Worm (Caenorhabditis elegans) whole organism, late embryonic: ENCODE results near the gene srh-274.
"Not testable (repeated sequence)": the region's sequence is repeated elsewhere in the genome, so short reads cannot be mapped to it uniquely, and the experiment has no call there.

Experiments
- C38D4.7 ChIP-seq: fragments of 200-800 bp; sonication (Bioruptor generic); optimal IDR thresholded peaks from 2 replicates; lab custom pipeline; 2018; ENCODE audit warnings: mild to moderate bottlenecking, missing genetic modification characterization, moderate library complexity, missing compliant biosample characterization
- K09A11.1 ChIP-seq: sonication (generic microtip); optimal IDR thresholded peaks from 2 replicates; lab custom pipeline; 2017; ENCODE audit warnings: antibody characterized with exemption, mild to moderate bottlenecking, missing genetic modification characterization, missing compliant biosample characterization; ENCODE audit not compliant: insufficient read depth
- T23F11.4 ChIP-seq: fragments of 200-800 bp; sonication (Bioruptor generic); optimal IDR thresholded peaks from 2 replicates; lab custom pipeline; 2018; ENCODE audit warnings: mild to moderate bottlenecking, missing genetic modification characterization, missing compliant biosample characterization
- Y22D7AL.16 ChIP-seq: sonication (generic microtip); optimal IDR thresholded peaks from 2 replicates; lab custom pipeline; 2016; ENCODE audit warnings: missing genetic modification characterization, missing compliant biosample characterization
- ahr-1 ChIP-seq: sonication (generic microtip); optimal IDR thresholded peaks from 2 replicates; lab custom pipeline; 2016; ENCODE audit warnings: missing genetic modification characterization, missing compliant biosample characterization
- ceh-14 ChIP-seq: sonication (generic microtip); optimal IDR thresholded peaks from 2 replicates; lab custom pipeline; 2016; ENCODE audit warnings: missing genotype, missing genetic modification characterization, missing compliant biosample characterization
- ceh-18 ChIP-seq: sonication (generic microtip); optimal IDR thresholded peaks from 2 replicates; lab custom pipeline; 2016; ENCODE audit warnings: missing genetic modification characterization, missing compliant biosample characterization
- ceh-19 ChIP-seq: fragments of 200-800 bp; sonication (Bioruptor generic); optimal IDR thresholded peaks from 2 replicates; lab custom pipeline; 2018; ENCODE audit warnings: mild to moderate bottlenecking, missing genetic modification characterization, missing compliant biosample characterization
- ceh-2 ChIP-seq: sonication (generic microtip); optimal IDR thresholded peaks from 2 replicates; lab custom pipeline; 2016; ENCODE audit warnings: missing genotype, missing genetic modification characterization, missing compliant biosample characterization
- ceh-24 ChIP-seq: sonication (generic microtip); optimal IDR thresholded peaks from 2 replicates; lab custom pipeline; 2016; ENCODE audit warnings: mild to moderate bottlenecking, missing genetic modification characterization, missing compliant biosample characterization
- ceh-31 ChIP-seq: sonication (generic microtip); optimal IDR thresholded peaks from 2 replicates; lab custom pipeline; 2016; ENCODE audit warnings: missing genetic modification characterization, missing compliant biosample characterization
- ceh-34 ChIP-seq: sonication (generic microtip); optimal IDR thresholded peaks from 2 replicates; lab custom pipeline; 2016; ENCODE audit warnings: mild to moderate bottlenecking, missing genetic modification characterization, missing compliant biosample characterization
- ceh-9 ChIP-seq: sonication (generic microtip); optimal IDR thresholded peaks from 2 replicates; lab custom pipeline; 2016; ENCODE audit warnings: mild to moderate bottlenecking, missing genetic modification characterization, inconsistent platforms, missing compliant biosample characterization
- che-1 ChIP-seq: sonication (generic microtip); optimal IDR thresholded peaks from 2 replicates; lab custom pipeline; 2016; ENCODE audit warnings: mild to moderate bottlenecking, missing genetic modification characterization, missing compliant biosample characterization
- dve-1 ChIP-seq: sonication (generic microtip); optimal IDR thresholded peaks from 2 replicates; lab custom pipeline; 2017; ENCODE audit warnings: antibody characterized with exemption, mild to moderate bottlenecking, missing genetic modification characterization, missing compliant biosample characterization
- elt-2 ChIP-seq: sonication (generic microtip); optimal IDR thresholded peaks from 2 replicates; lab custom pipeline; 2016; ENCODE audit warnings: missing genetic modification reagents, missing genetic modification characterization, missing compliant biosample characterization
- elt-4 ChIP-seq: sonication (generic microtip); optimal IDR thresholded peaks from 2 replicates; lab custom pipeline; 2016; ENCODE audit warnings: missing genetic modification characterization, missing compliant biosample characterization
- fax-1 ChIP-seq: sonication (generic microtip); optimal IDR thresholded peaks from 2 replicates; lab custom pipeline; 2016; ENCODE audit warnings: missing genotype, missing genetic modification characterization, missing compliant biosample characterization
- fkh-10 ChIP-seq: fragments of 150-350 bp; optimal IDR thresholded peaks from 2 replicates; lab custom pipeline; 2014; ENCODE audit warnings: missing biosample characterization, missing genetic modification reagents, missing genetic modification characterization
- fkh-6 ChIP-seq: sonication (generic microtip); optimal IDR thresholded peaks from 2 replicates; lab custom pipeline; 2016; ENCODE audit warnings: missing genetic modification characterization, missing compliant biosample characterization
- gmeb-2 ChIP-seq: sonication (generic microtip); optimal IDR thresholded peaks from 2 replicates; lab custom pipeline; 2016; ENCODE audit warnings: missing genetic modification characterization, inconsistent platforms, missing compliant biosample characterization
- hlh-15 ChIP-seq: sonication (generic microtip); optimal IDR thresholded peaks from 2 replicates; lab custom pipeline; 2016; ENCODE audit warnings: missing genetic modification characterization, missing compliant biosample characterization
- mec-3 ChIP-seq: sonication (generic microtip); optimal IDR thresholded peaks from 2 replicates; lab custom pipeline; 2016; ENCODE audit warnings: borderline replicate concordance, missing genetic modification characterization, missing compliant biosample characterization
- nfya-1 ChIP-seq: sonication (generic microtip); optimal IDR thresholded peaks from 2 replicates; lab custom pipeline; 2017; ENCODE audit warnings: missing genetic modification characterization, mild to moderate bottlenecking, missing compliant biosample characterization, antibody characterized with exemption, moderate library complexity
- nhr-11 ChIP-seq: fragments of 150-350 bp; optimal IDR thresholded peaks from 2 replicates; lab custom pipeline; 2014; ENCODE audit warnings: missing biosample characterization, missing genetic modification characterization
- npax-4 ChIP-seq: sonication (generic microtip); optimal IDR thresholded peaks from 2 replicates; lab custom pipeline; 2016; ENCODE audit warnings: missing genetic modification characterization, missing compliant biosample characterization
- odd-2 ChIP-seq: sonication (generic microtip); optimal IDR thresholded peaks from 2 replicates; lab custom pipeline; 2017; ENCODE audit warnings: antibody characterized with exemption, mild to moderate bottlenecking, missing genetic modification characterization, missing compliant biosample characterization
- pag-3 ChIP-seq: sonication (generic microtip); optimal IDR thresholded peaks from 2 replicates; lab custom pipeline; 2016; ENCODE audit warnings: missing compliant biosample characterization, missing genetic modification characterization, borderline replicate concordance
- pha-2 ChIP-seq: sonication (generic microtip); optimal IDR thresholded peaks from 2 replicates; lab custom pipeline; 2017; ENCODE audit warnings: mild to moderate bottlenecking, missing genetic modification characterization, missing compliant biosample characterization
- pha-4 ChIP-seq: fragments of 150-350 bp; optimal IDR thresholded peaks from 2 replicates; lab custom pipeline; 2018; ENCODE audit warnings: missing biosample characterization, missing genetic modification reagents, missing genetic modification characterization
- pqm-1 ChIP-seq: sonication (generic microtip); optimal IDR thresholded peaks from 2 replicates; lab custom pipeline; 2016; ENCODE audit warnings: missing genetic modification characterization, missing compliant biosample characterization
- syd-9 ChIP-seq: sonication (generic microtip); optimal IDR thresholded peaks from 2 replicates; lab custom pipeline; 2016; ENCODE audit warnings: mild to moderate bottlenecking, missing genetic modification characterization, moderate library complexity, missing compliant biosample characterization
- tbx-2 ChIP-seq: sonication (generic microtip); optimal IDR thresholded peaks from 2 replicates; lab custom pipeline; 2016; ENCODE audit warnings: missing genetic modification characterization, missing compliant biosample characterization
- ttx-3 ChIP-seq: sonication (generic microtip); optimal IDR thresholded peaks from 2 replicates; lab custom pipeline; 2016; ENCODE audit warnings: missing genetic modification reagents, missing genetic modification characterization, missing compliant biosample characterization
- unc-3 ChIP-seq, 2 experiments: fragments of 200-800 bp in 1 of 2; sonication (Bioruptor generic) in 1 of 2; sonication (generic microtip) in 1 of 2; conservative IDR thresholded peaks in 1 of 2; optimal IDR thresholded peaks in 1 of 2; 2 replicates each; pipeline versions ENCODE4 v1.3.6 to Lab custom; 2016 to 2022; ENCODE audit warnings: missing compliant biosample characterization in 2 of 2, missing genetic modification characterization in 2 of 2, missing genetic modification reagents in 1 of 2
- unc-86 ChIP-seq: sonication (generic microtip); optimal IDR thresholded peaks from 2 replicates; lab custom pipeline; 2016; ENCODE audit warnings: missing genetic modification characterization, missing compliant biosample characterization

The srh-274 gene

ce11 chrII:973999-974398, 8.9 kb upstream of the srh-274 start, which contains the start of gene fbxc-14:
fbxc-14 (plus strand) TSS chrII:974299.
- no peak for TF ChIP-seq elt-2
- no peak for TF ChIP-seq hlh-15
- no peak for TF ChIP-seq pag-3
- no peak for TF ChIP-seq T23F11.4 (GFP tag; lab: Kevin White, UChicago)
- TF ChIP-seq K09A11.1 (tag; lab: Kevin White, UChicago) = no peak
- no peak for TF ChIP-seq ceh-9 (tag; lab: Kevin White, UChicago)

ce11 chrII:979135-979534, 3.8 kb upstream of the srh-274 start, which contains the start of the genes fbxc-17 and fbxc-15:
fbxc-17 (minus strand) TSS chrII:979235.
fbxc-15 (plus strand) TSS chrII:979423.
- TF ChIP-seq ceh-31 (tag; lab: Kevin White, UChicago) (no peak), C38D4.7 (GFP tag; lab: Kevin White, UChicago) (no peak), ceh-14 (tag; lab: Kevin White, UChicago) (no peak), ceh-24 (tag; lab: Kevin White, UChicago) (no peak), unc-3 (GFP tag; conservative IDR thresholded peaks at IDR 0.05; lab: Robert Waterston, UW) (no peak), unc-3 (tag; optimal IDR thresholded peaks at IDR 0.05; lab: Kevin White, UChicago) (no peak), fax-1 (no peak), ceh-19 (no peak)

ce11 chrII:985703-986102, 2.8 kb downstream of the srh-274 start, which contains the start of gene fbxc-40:
fbxc-40 (plus strand) TSS chrII:986003.
- not testable (repeated sequence) for TF ChIP-seq pha-4 (tag; lab: Kevin White, UChicago); hlh-15; ceh-31 (tag; lab: Kevin White, UChicago)

- TF ChIP-seq syd-9 (no peak), pha-2 (tag; lab: Kevin White, UChicago) (no peak), pqm-1 (tag; lab: Kevin White, UChicago) (no peak), dve-1 (tag; lab: Kevin White, UChicago) (no peak), ahr-1 (tag; lab: Kevin White, UChicago) (no peak), odd-2 (tag; lab: Kevin White, UChicago) (no peak), tbx-2 (tag; lab: Kevin White, UChicago) (no peak), ttx-3 (tag; lab: Kevin White, UChicago) (no peak), T23F11.4 (GFP tag; lab: Kevin White, UChicago) (no peak), pag-3 (no peak), fkh-6 (tag; lab: Kevin White, UChicago) (no peak), ceh-19 (no peak), nfya-1 (no peak), nhr-11 (no peak), npax-4 (tag; lab: Kevin White, UChicago) (no peak), Y22D7AL.16 (no peak), elt-4 (no peak), che-1 (no peak), ceh-34 (tag; lab: Kevin White, UChicago) (no peak), ceh-2 (tag; lab: Kevin White, UChicago) (no peak)
- TF ChIP-seq, all 69 proteins: peak for 0
These were observed 5.5 kb downstream of the srh-274 start, which contains the start of gene fbxc-39 for ce11 chrII:988437-988836. fbxc-39 (plus strand) TSS chrII:988737.

ce11 chrII:991300-991699, 8.4 kb downstream of the srh-274 start, which contains the start of gene fbxc-42:
fbxc-42 (plus strand) TSS chrII:991600.
- no peak for TF ChIP-seq ttx-3 (tag; lab: Kevin White, UChicago)
- TF ChIP-seq ceh-18 (tag; lab: Kevin White, UChicago) = no peak
- no peak for TF ChIP-seq K09A11.1 (tag; lab: Kevin White, UChicago)
- TF ChIP-seq mec-3 (tag; lab: Kevin White, UChicago) = no peak
- no peak for TF ChIP-seq gmeb-2
- no peak for TF ChIP-seq fkh-10 (GFP tag; lab: Kevin White, UChicago)
- no peak for TF ChIP-seq pha-2 (tag; lab: Kevin White, UChicago)
- TF ChIP-seq unc-86 (tag; lab: Kevin White, UChicago) = no peak
- TF ChIP-seq dve-1 (tag; lab: Kevin White, UChicago) = no peak
- TF ChIP-seq ceh-24 (tag; lab: Kevin White, UChicago) = no peak
- TF ChIP-seq fax-1 = no peak
